Fruit fly (Drosophila melanogaster): ENCODE data around the gene CG43052.

Gene CG43052

dm6 chr2L:14372254-14372717 is 20.4 kb downstream of the CG43052 start:
- TF ChIP-seq esn (GFP tag; optimal IDR thresholded peaks at IDR 0.05) (peak; percentile 22), CG34406 (GFP tag; optimal IDR thresholded peaks at IDR 0.05) (peak; percentile 5), fkh (GFP tag; optimal IDR thresholded peaks at IDR 0.05) (peak; percentile 4), achi (GFP tag; optimal IDR thresholded peaks at IDR 0.05) (peak; percentile 8), CG32006 (GFP tag; optimal IDR thresholded peaks at IDR 0.05) (peak; percentile 15), Gug (GFP tag; IDR thresholded peaks at IDR 0.05) (no peak), acj6 (GFP tag; optimal IDR thresholded peaks at IDR 0.05) (peak; percentile 11), Sox102F (GFP tag; optimal IDR thresholded peaks at IDR 0.05) (peak; percentile 33), CG9139 (GFP tag; optimal IDR thresholded peaks at IDR 0.05) (no peak), CG8119 (GFP tag; IDR thresholded peaks at IDR 0.05) (0 out of 3 replicates have a peak, but pooled peaks have one; percentile 31), pdm3 (GFP tag; optimal IDR thresholded peaks at IDR 0.05) (peak; percentile 24), CG7368 (GFP tag; optimal IDR thresholded peaks at IDR 0.05) (no peak)

- TF ChIP-seq achi (GFP tag; optimal IDR thresholded peaks at IDR 0.05) (no peak), fkh (GFP tag; optimal IDR thresholded peaks at IDR 0.05) (no peak), cyc (GFP tag; optimal IDR thresholded peaks at IDR 0.05) (no peak), CG10669 (GFP tag; optimal IDR thresholded peaks at IDR 0.05) (no peak), Sox15 (GFP tag; optimal IDR thresholded peaks at IDR 0.05) (no peak), CG11902 (GFP tag; optimal IDR thresholded peaks at IDR 0.05) (no peak), CG7368 (GFP tag; optimal IDR thresholded peaks at IDR 0.05) (no peak), ss (GFP tag; optimal IDR thresholded peaks at IDR 0.05) (no peak), spab (GFP tag; optimal IDR thresholded peaks at IDR 0.05) (no peak), Hr38 (GFP tag; optimal IDR thresholded peaks at IDR 0.05) (no peak), CG6808 (GFP tag; optimal IDR thresholded peaks at IDR 0.05) (no peak), Hr4 (GFP tag; optimal IDR thresholded peaks at IDR 0.05) (no peak), Gug (GFP tag; IDR thresholded peaks at IDR 0.05) (no peak), CG10631 (GFP tag; optimal IDR thresholded peaks at IDR 0.05) (no peak), Eip78C (GFP tag) (no peak), CG9139 (GFP tag; optimal IDR thresholded peaks at IDR 0.05) (no peak), CG3032 (tag; optimal IDR thresholded peaks at IDR 0.05) (no peak), CG6792 (GFP tag; optimal IDR thresholded peaks at IDR 0.05) (no peak), Ets96B (tag; optimal IDR thresholded peaks at IDR 0.05) (no peak), CG1621 (tag; optimal IDR thresholded peaks at IDR 0.05) (no peak)
These were observed 21.4 kb downstream of the CG43052 start for dm6 chr2L:14373250-14373649.

DNA sequence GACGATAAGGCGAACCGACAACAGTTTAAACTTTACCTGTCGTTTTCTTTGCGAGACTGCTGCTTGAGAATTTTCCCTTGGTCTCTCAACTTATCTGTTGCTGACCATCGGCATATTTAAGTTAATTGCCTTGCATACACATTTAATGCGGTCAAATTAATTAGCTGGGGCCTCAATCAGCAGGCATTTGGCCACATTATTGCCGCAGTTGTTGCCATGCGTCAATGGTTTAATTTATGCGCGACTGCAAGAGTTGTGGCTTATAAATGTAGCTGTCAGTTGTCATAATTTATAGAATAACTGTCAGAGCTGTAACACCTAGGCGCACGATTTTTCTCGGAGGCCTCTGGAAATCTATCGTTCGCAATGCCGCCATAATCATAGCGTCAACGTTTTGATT is 22.1 kb downstream of the CG43052 start:
- TF ChIP-seq salr (GFP tag; optimal IDR thresholded peaks at IDR 0.05) (no peak), Eip78C (GFP tag) (peak; percentile 6), acj6 (GFP tag; optimal IDR thresholded peaks at IDR 0.05) (no peak)

dm6 chr2L:14376484-14377254 is 24.8 kb downstream of the CG43052 start:
- no peak for TF ChIP-seq CG3032 (tag; optimal IDR thresholded peaks at IDR 0.05)
- TF ChIP-seq dac (GFP tag; optimal IDR thresholded peaks at IDR 0.05): no peak
- TF ChIP-seq svp (GFP tag): no peak
- no peak for TF ChIP-seq Gug (GFP tag; IDR thresholded peaks at IDR 0.05)
- no peak for TF ChIP-seq Hr4 (GFP tag; optimal IDR thresholded peaks at IDR 0.05)
- TF ChIP-seq CG3919 (GFP tag; optimal IDR thresholded peaks at IDR 0.05): no peak
- TF ChIP-seq CG6792 (GFP tag; optimal IDR thresholded peaks at IDR 0.05): no peak
- TF ChIP-seq Sox102F (GFP tag; optimal IDR thresholded peaks at IDR 0.05): no peak
- TF ChIP-seq eg (GFP tag; IDR thresholded peaks at IDR 0.05): no peak
- TF ChIP-seq vri (GFP tag; optimal IDR thresholded peaks at IDR 0.05): no peak
- TF ChIP-seq Ets21C (GFP tag; optimal IDR thresholded peaks at IDR 0.05): no peak
- TF ChIP-seq Met (GFP tag; optimal IDR thresholded peaks at IDR 0.05): no peak
- no peak for TF ChIP-seq spab (GFP tag; optimal IDR thresholded peaks at IDR 0.05)
- TF ChIP-seq CG8119 (GFP tag; IDR thresholded peaks at IDR 0.05): no peak
- no peak for TF ChIP-seq fd59A (GFP tag; optimal IDR thresholded peaks at IDR 0.05)
- no peak for TF ChIP-seq acj6 (GFP tag; optimal IDR thresholded peaks at IDR 0.05)
